Fruit fly (Drosophila melanogaster): Measurements from ENCODE around the gene ppk16.

DNA sequence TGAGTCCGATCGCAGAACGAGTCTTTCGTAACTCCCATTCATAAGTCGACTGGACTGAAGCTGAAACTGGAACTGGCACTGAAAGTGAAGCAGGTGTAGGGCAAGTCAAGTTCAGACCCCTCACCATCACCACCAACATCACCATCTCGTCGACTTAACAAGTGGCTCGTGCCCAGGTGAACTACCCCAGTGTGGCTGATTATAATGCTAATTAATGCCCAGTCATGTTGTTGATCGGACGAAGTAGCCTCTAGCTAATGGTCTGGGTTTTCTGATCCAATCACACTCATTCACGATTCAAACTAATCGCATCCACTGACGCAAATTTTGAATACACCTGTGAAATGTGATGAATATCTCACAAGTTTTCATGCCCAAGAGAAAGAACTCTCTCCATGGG lies 46.0 kb downstream of the ppk16 start:
- TF ChIP-seq CG8478 (optimal IDR thresholded peaks at IDR 0.05) = no peak
- TF ChIP-seq CTCF (optimal IDR thresholded peaks at IDR 0.05) = no peak
